Worm (Caenorhabditis elegans) whole organism, L2 larva: ENCODE results near the gene sdz-15.

ENCODE experiments used
- R02D3.7 ChIP-seq: fragments of 150-350 bp; optimal IDR thresholded peaks from 2 replicates; lab custom pipeline; 2014; ENCODE audit warnings: missing biosample characterization, missing genetic modification characterization
- aly-2 ChIP-seq: fragments of 150-350 bp; optimal IDR thresholded peaks from 2 replicates; lab custom pipeline; 2014; ENCODE audit warnings: missing biosample characterization, missing genetic modification characterization
- ama-1 ChIP-seq: fragments of 150-350 bp; optimal IDR thresholded peaks from 2 replicates; lab custom pipeline; 2018; ENCODE audit warnings: inconsistent platforms
- ceh-82 ChIP-seq: fragments of 150-350 bp; optimal IDR thresholded peaks from 2 replicates; lab custom pipeline; 2014; ENCODE audit warnings: missing biosample characterization, missing genetic modification characterization
- elt-3 ChIP-seq: sonication (generic microtip); optimal IDR thresholded peaks from 2 replicates; lab custom pipeline; 2017; ENCODE audit warnings: missing biosample characterization, missing genetic modification characterization
- lin-13 ChIP-seq: fragments of 150-350 bp; optimal IDR thresholded peaks from 2 replicates; lab custom pipeline; 2014; ENCODE audit warnings: missing biosample characterization, missing genetic modification reagents, missing genetic modification characterization
- mdl-1 ChIP-seq, 2 experiments: fragments of 150-350 bp in 1 of 2; sonication (generic microtip) in 1 of 2; optimal IDR thresholded peaks; 2 replicates each; lab custom pipeline; 2017; ENCODE audit warnings: missing biosample characterization in 2 of 2, missing genetic modification characterization in 2 of 2
- nhr-10 ChIP-seq: sonication (generic microtip); optimal IDR thresholded peaks from 2 replicates; lab custom pipeline; 2017; ENCODE audit warnings: missing biosample characterization, missing genetic modification characterization
- nhr-237 ChIP-seq: fragments of 150-350 bp; optimal IDR thresholded peaks from 2 replicates; lab custom pipeline; 2014; ENCODE audit warnings: missing biosample characterization, missing genetic modification characterization
- skn-1 ChIP-seq: sonication (generic microtip); optimal IDR thresholded peaks from 2 replicates; lab custom pipeline; 2017; ENCODE audit warnings: missing biosample characterization, missing genetic modification characterization
- snpc-4 ChIP-seq: fragments of 150-350 bp; optimal IDR thresholded peaks from 2 replicates; lab custom pipeline; 2014; ENCODE audit warnings: missing biosample characterization, missing genetic modification characterization

DNA sequence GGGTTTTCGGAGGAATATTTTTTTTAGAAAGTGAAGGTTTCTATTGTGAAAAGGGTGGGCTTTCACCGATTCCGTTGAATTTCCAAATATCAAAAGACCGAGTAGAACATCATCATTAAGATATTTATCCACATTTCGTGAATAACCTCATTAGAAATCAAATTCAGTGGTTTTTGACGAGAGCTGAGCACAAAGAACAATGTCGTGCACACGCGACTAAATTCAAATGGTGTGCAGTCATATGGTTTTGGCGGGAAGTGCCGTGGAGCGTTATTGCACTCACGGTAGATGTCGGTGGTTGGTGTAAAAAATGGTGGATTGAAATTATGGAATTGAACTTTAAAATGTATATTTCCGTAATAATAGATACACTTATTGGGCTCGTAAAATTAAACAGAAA, 45.6 kb upstream of the sdz-15 start:
- TF ChIP-seq nhr-237 (tag; lab: Kevin White, UChicago) (no peak), lin-13 (GFP tag; lab: Kevin White, UChicago) (no peak), snpc-4 (tag; lab: Kevin White, UChicago) (no peak), ceh-82 (tag; lab: Kevin White, UChicago) (no peak), skn-1 (tag; lab: Kevin White, UChicago) (no peak), ama-1 (lab: Kevin White, UChicago) (no peak), elt-3 (no peak), R02D3.7 (no peak), mdl-1 (tag; optimal IDR thresholded peaks at IDR 0.05; lab: Kevin White, UChicago) (no peak), nhr-10 (tag; lab: Kevin White, UChicago) (no peak), aly-2 (tag; lab: Kevin White, UChicago) (no peak)
